Fruit fly (Drosophila melanogaster) whole organism, embryonic: ENCODE measurements around the gene RhoGAP5A.

ENCODE experiments used
- Abd-B ChIP-seq: fragments of 200-800 bp; sonication (Bioruptor generic); optimal IDR thresholded peaks from 2 replicates; lab custom pipeline; 2018; ENCODE audit warnings: missing biosample characterization, mild to moderate bottlenecking, missing genetic modification characterization, moderate library complexity
- Adf1 ChIP-seq: fragments of 200-800 bp; sonication (Bioruptor generic); IDR thresholded peaks from 2 replicates; pipeline ENCODE4 v1.3.6; 2022; ENCODE audit warnings: missing biosample characterization, missing genetic modification characterization
- CG10321 ChIP-seq: fragments of 200-800 bp; sonication (Bioruptor generic); IDR thresholded peaks from 2 replicates; pipeline ENCODE4 v1.3.6; 2022; ENCODE audit warnings: missing biosample characterization, missing genetic modification characterization
- CG10543 ChIP-seq: fragments of 200-800 bp; sonication (Bioruptor generic); optimal IDR thresholded peaks from 3 replicates; lab custom pipeline; 2017; ENCODE audit warnings: missing biosample characterization, mild to moderate bottlenecking, missing genetic modification characterization, moderate library complexity
- CG10979 ChIP-seq: fragments of 200-800 bp; sonication (Bioruptor generic); optimal IDR thresholded peaks from 2 replicates; lab custom pipeline; 2018; ENCODE audit warnings: missing biosample characterization, mild to moderate bottlenecking, missing genetic modification characterization, moderate library complexity
- CG15073 ChIP-seq: fragments of 200-800 bp; sonication (Bioruptor generic); optimal IDR thresholded peaks from 2 replicates; lab custom pipeline; 2016; ENCODE audit warnings: missing biosample characterization, missing genetic modification characterization
- CG1832 ChIP-seq: fragments of 200-800 bp; sonication (Bioruptor generic); optimal IDR thresholded peaks from 2 replicates; lab custom pipeline; 2017; ENCODE audit warnings: missing biosample characterization, mild to moderate bottlenecking, missing genetic modification characterization, inconsistent platforms
- CG2202 ChIP-seq: fragments of 200-800 bp; sonication (Bioruptor generic); optimal IDR thresholded peaks from 2 replicates; lab custom pipeline; 2018; ENCODE audit warnings: missing biosample characterization, mild to moderate bottlenecking, missing genetic modification characterization
- CG2712 ChIP-seq: fragments of 200-800 bp; optimal IDR thresholded peaks from 3 replicates; lab custom pipeline; 2019; ENCODE audit warnings: missing biosample characterization, mild to moderate bottlenecking, missing genetic modification characterization, moderate library complexity
- CG8478 ChIP-seq: fragments of >200 bp; optimal IDR thresholded peaks from 2 replicates; lab custom pipeline; 2018
- CG8765 ChIP-seq: fragments of 200-800 bp; sonication (Bioruptor generic); IDR thresholded peaks from 2 replicates; pipeline ENCODE4 v1.3.6; 2022; ENCODE audit warnings: missing biosample characterization, missing genetic modification characterization
- CG9215 ChIP-seq: fragments of 200-800 bp; sonication (Bioruptor generic); IDR thresholded peaks from 2 replicates; pipeline ENCODE4 v1.3.6; 2022; ENCODE audit warnings: missing biosample characterization, missing genetic modification characterization
- CoRest ChIP-seq: fragments of 200-800 bp; sonication (Bioruptor generic); optimal IDR thresholded peaks from 3 replicates; lab custom pipeline; 2018; ENCODE audit warnings: missing biosample characterization, mild to moderate bottlenecking, missing genetic modification characterization, moderate library complexity
- D ChIP-seq, 2 experiments: fragments of 200-800 bp in 1 of 2; fragments of >200 bp in 1 of 2; sonication (Bioruptor generic) in 1 of 2; optimal IDR thresholded peaks; 2 replicates in 1 of 2; 3 replicates in 1 of 2; lab custom pipeline; 2017; ENCODE audit warnings: mild to moderate bottlenecking in 1 of 2, missing biosample characterization in 1 of 2, missing genetic modification characterization in 1 of 2, missing genetic modification reagents in 1 of 2
- Dll ChIP-seq: fragments of 200-800 bp; sonication (Bioruptor generic); IDR thresholded peaks from 4 replicates; pipeline ENCODE4 v1.3.6; 2022; ENCODE audit warnings: missing biosample characterization, missing genetic modification characterization; ENCODE audit not compliant: partially characterized antibody
- Elba2 ChIP-seq: fragments of 200-800 bp; sonication (Bioruptor generic); optimal IDR thresholded peaks from 3 replicates; lab custom pipeline; 2016; ENCODE audit warnings: missing biosample characterization, missing genetic modification characterization
- HmgD ChIP-seq: fragments of 200-800 bp; sonication (Bioruptor generic); optimal IDR thresholded peaks from 3 replicates; lab custom pipeline; 2016; ENCODE audit warnings: missing biosample characterization, missing genetic modification characterization
- Hr78 ChIP-seq, 2 experiments: fragments of 200-800 bp in 1 of 2; fragments of >200 bp in 1 of 2; sonication (Bioruptor generic) in 1 of 2; optimal IDR thresholded peaks; 2 replicates each; lab custom pipeline; 2017 to 2019; ENCODE audit warnings: missing biosample characterization in 2 of 2, missing genetic modification characterization in 2 of 2, mild to moderate bottlenecking in 1 of 2, moderate library complexity in 1 of 2
- Nf-YB ChIP-seq: fragments of 200-800 bp; sonication (Bioruptor generic); optimal IDR thresholded peaks from 3 replicates; lab custom pipeline; 2019; ENCODE audit warnings: missing biosample characterization, mild to moderate bottlenecking, missing genetic modification characterization, moderate library complexity
- Nf-YC ChIP-seq: fragments of 200-800 bp; optimal IDR thresholded peaks from 3 replicates; lab custom pipeline; 2019; ENCODE audit warnings: missing biosample characterization, mild to moderate bottlenecking, missing genetic modification characterization, moderate library complexity
- Trl ChIP-seq, 3 experiments: fragments of >200 bp in 2 of 3; fragments of 200-800 bp in 1 of 3; sonication (Bioruptor generic) in 1 of 3; optimal IDR thresholded peaks; 2 replicates in 1 of 3; 3 replicates in 2 of 3; lab custom pipeline; 2016 to 2017; ENCODE audit warnings: missing biosample characterization in 1 of 3, missing genetic modification characterization in 1 of 3
- cg ChIP-seq: fragments of 200-800 bp; sonication (Bioruptor generic); optimal IDR thresholded peaks from 3 replicates; lab custom pipeline; 2019; ENCODE audit warnings: missing biosample characterization, mild to moderate bottlenecking, missing genetic modification characterization, moderate library complexity
- crol ChIP-seq: fragments of 200-800 bp; sonication (Bioruptor generic); IDR thresholded peaks from 2 replicates; pipeline ENCODE4 v1.3.6; 2022; ENCODE audit warnings: missing biosample characterization, missing genetic modification characterization
- ewg ChIP-seq: fragments of 200-800 bp; sonication (Bioruptor generic); optimal IDR thresholded peaks from 3 replicates; lab custom pipeline; 2017; ENCODE audit warnings: mild to moderate bottlenecking, missing biosample characterization, missing genetic modification reagents, missing genetic modification characterization
- eyg ChIP-seq: fragments of 200-800 bp; sonication (Bioruptor generic); optimal IDR thresholded peaks from 3 replicates; lab custom pipeline; 2016; ENCODE audit warnings: missing biosample characterization, missing genetic modification characterization
- gt ChIP-seq: fragments of 200-800 bp; sonication (Bioruptor generic); IDR thresholded peaks from 2 replicates; pipeline ENCODE4 v1.3.6; 2022; ENCODE audit warnings: missing biosample characterization, missing genetic modification characterization
- phol ChIP-seq: fragments of 200-800 bp; sonication (Bioruptor generic); optimal IDR thresholded peaks from 3 replicates; lab custom pipeline; 2018; ENCODE audit warnings: missing biosample characterization, mild to moderate bottlenecking, missing genetic modification characterization, moderate library complexity
- pum ChIP-seq: fragments of 200-800 bp; sonication (Bioruptor generic); optimal IDR thresholded peaks from 2 replicates; lab custom pipeline; 2016; ENCODE audit warnings: missing biosample characterization, missing genetic modification characterization
- sens ChIP-seq: fragments of 200-800 bp; sonication (Bioruptor generic); peaks from one replicate; lab custom pipeline; 2016; ENCODE audit warnings: missing biosample characterization, missing genetic modification characterization
- seq ChIP-seq: fragments of 200-800 bp; sonication (Bioruptor generic); IDR thresholded peaks from 2 replicates; pipeline ENCODE4 v1.3.6; 2022; ENCODE audit warnings: missing biosample characterization, missing genetic modification characterization
- sqz ChIP-seq: fragments of 200-800 bp; sonication (Bioruptor generic); optimal IDR thresholded peaks from 3 replicates; lab custom pipeline; 2018; ENCODE audit warnings: missing biosample characterization, mild to moderate bottlenecking, missing genetic modification characterization
- stwl ChIP-seq: fragments of 200-800 bp; sonication (Bioruptor generic); optimal IDR thresholded peaks from 3 replicates; lab custom pipeline; 2018; ENCODE audit warnings: missing biosample characterization, mild to moderate bottlenecking, missing genetic modification characterization, moderate library complexity
- tgo ChIP-seq: fragments of 200-800 bp; sonication (Bioruptor generic); IDR thresholded peaks from 3 replicates; pipeline ENCODE4 v1.3.6; 2022; ENCODE audit warnings: missing biosample characterization, missing genetic modification characterization
- tll ChIP-seq, 2 experiments: fragments of 200-800 bp in 1 of 2; fragments of >200 bp in 1 of 2; sonication (Bioruptor generic) in 1 of 2; optimal IDR thresholded peaks; 2 replicates each; lab custom pipeline; 2017 to 2019; ENCODE audit warnings: missing biosample characterization in 2 of 2, missing genetic modification characterization in 2 of 2, mild to moderate bottlenecking in 1 of 2, moderate library complexity in 1 of 2

RhoGAP5A gene

DNA sequence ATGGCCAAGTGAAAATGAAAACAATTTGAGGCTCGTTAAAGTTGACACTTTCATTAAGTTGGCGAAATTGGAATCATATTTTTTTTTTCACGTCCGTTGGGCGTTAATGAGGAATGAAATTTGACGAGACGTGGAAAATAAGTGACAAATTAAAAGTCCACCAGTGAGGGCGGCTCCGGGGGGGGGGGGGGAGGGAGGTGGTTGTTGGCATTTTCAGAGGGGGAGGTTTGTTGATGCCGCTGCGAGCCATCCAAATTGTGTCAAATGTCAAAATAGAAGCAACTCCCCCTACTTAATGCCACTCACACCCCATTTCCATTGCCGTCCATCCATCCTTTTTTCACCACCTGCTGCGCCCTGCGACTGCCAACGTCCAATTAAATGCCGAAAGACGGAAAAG is 31.6 kb downstream of the RhoGAP5A start:
- TF ChIP-seq eyg (GFP tag; lab: Kevin White, UChicago) (no peak), tgo (GFP tag; lab: Robert Waterston, UW) (no peak), Nf-YC (tag; lab: Kevin White, UChicago) (peak; percentile 44), Hr78 (GFP tag; optimal IDR thresholded peaks at IDR 0.05; lab: Kevin White, UChicago) (no peak), Nf-YB (peak; percentile 75), crol (GFP tag; lab: Robert Waterston, UW) (peak; percentile 51; the same call in 1 of the 2 replicates), CG10543 (GFP tag; lab: Kevin White, UChicago) (no peak), CG8765 (GFP tag; lab: Robert Waterston, UW) (no peak), gt (GFP tag; lab: Robert Waterston, UW) (no peak)

DNA sequence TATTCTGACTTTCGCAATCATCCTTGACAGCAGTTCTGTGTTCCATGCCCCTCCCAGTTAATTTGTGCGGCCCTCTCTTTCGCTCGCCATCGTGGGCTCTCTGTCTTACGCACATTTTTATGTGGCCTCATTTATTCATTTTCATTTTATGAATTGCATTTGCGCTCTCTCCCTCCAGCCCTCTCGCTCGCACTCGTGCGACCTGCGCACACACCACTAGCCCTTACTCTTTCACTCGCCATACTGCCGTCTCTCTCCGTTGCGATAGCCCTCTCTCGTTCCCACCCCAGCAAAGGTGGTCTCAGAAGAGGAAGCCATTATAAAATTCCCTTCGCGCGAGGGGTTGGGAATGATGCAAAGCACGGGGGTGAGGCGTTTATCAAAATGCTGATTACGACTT is 39.1 kb downstream of the RhoGAP5A start:
- TF ChIP-seq tll (GFP tag; optimal IDR thresholded peaks at IDR 0.05; lab: Kevin White, UChicago) = peak; percentile 56 to 67
- TF ChIP-seq D (optimal IDR thresholded peaks at IDR 0.05; lab: Kevin White, UChicago) = peak; percentile 43
- TF ChIP-seq D (GFP tag; optimal IDR thresholded peaks at IDR 0.05; lab: Kevin White, UChicago) = no peak
- peak; percentile 14 for TF ChIP-seq Abd-B (GFP tag; lab: Kevin White, UChicago)
- TF ChIP-seq crol (GFP tag; lab: Robert Waterston, UW) = peak; percentile 68
- peak; percentile 92 for TF ChIP-seq Nf-YB
- TF ChIP-seq CG2202 = no peak
- no peak for TF ChIP-seq pum
- no peak for TF ChIP-seq stwl (tag; lab: Kevin White, UChicago)
- TF ChIP-seq HmgD (GFP tag; lab: Kevin White, UChicago) = peak; percentile 52
- TF ChIP-seq phol (tag; lab: Kevin White, UChicago) = peak; percentile 72
- TF ChIP-seq Elba2 (GFP tag; lab: Kevin White, UChicago) = no peak
- TF ChIP-seq Dll = no peak
- peak in 1 of 2 experiments; percentile 16 for TF ChIP-seq Trl (optimal IDR thresholded peaks at IDR 0.05; lab: Kevin White, UChicago)
- no peak for TF ChIP-seq Trl (GFP tag; optimal IDR thresholded peaks at IDR 0.05; lab: Kevin White, UChicago)
- no peak for TF ChIP-seq CG2712 (tag; lab: Kevin White, UChicago)
- TF ChIP-seq CG10979 (tag; lab: Kevin White, UChicago) = no peak
- peak; percentile 95 for TF ChIP-seq CG8478 (lab: Kevin White, UChicago)
- TF ChIP-seq cg (GFP tag; lab: Kevin White, UChicago) = peak; percentile 52
- no peak for TF ChIP-seq CG9215
- peak; percentile 88 for TF ChIP-seq ewg (GFP tag; lab: Kevin White, UChicago)
- TF ChIP-seq sqz (GFP tag; lab: Kevin White, UChicago) = peak; percentile 64
- peak; percentile 95 for TF ChIP-seq Nf-YC (tag; lab: Kevin White, UChicago)
- TF ChIP-seq Adf1 (GFP tag; lab: Robert Waterston, UW) = peak; percentile 24; the same call in 1 of the 2 replicates
- TF ChIP-seq CoRest (tag; lab: Kevin White, UChicago) = peak; percentile 36
- no peak for TF ChIP-seq CG15073 (GFP tag; lab: Kevin White, UChicago)
- TF ChIP-seq sens (GFP tag; lab: Kevin White, UChicago) = peak; percentile 46
- TF ChIP-seq CG1832 = peak; percentile 99
- TF ChIP-seq seq (GFP tag; lab: Robert Waterston, UW) = peak; percentile 91
- TF ChIP-seq CG10321 (GFP tag; lab: Robert Waterston, UW) = peak; percentile 92
